In genomic region chrX:2219006-2219405, ce11 we compare ENCODE assay signal across 6 worm cellular contexts.
TF ChIP-seq lines count a peak whose summit lies in the region.

No protein-coding gene starts in this region.

TF ChIP-seq in whole organism, L1 larva, 84 proteins besides CTCF, POLR2A, EP300 and RAD21:
- peak; percentile 98 for TF ChIP-seq blmp-1 (tag; optimal IDR thresholded peaks at IDR 0.05; lab: Kevin White, UChicago)
- no peak for TF ChIP-seq egl-13 (tag; optimal IDR thresholded peaks at IDR 0.05; lab: Kevin White, UChicago)
TF ChIP-seq in whole organism, L1 larva: peak in this region for 1.

TF ChIP-seq in whole organism, L2 larva, 48 proteins besides CTCF, POLR2A, EP300 and RAD21:
- TF ChIP-seq ztf-11 (tag; optimal IDR thresholded peaks at IDR 0.05; lab: Kevin White, UChicago) (no peak), nhr-21 (tag; optimal IDR thresholded peaks at IDR 0.05; lab: Kevin White, UChicago) (peak; percentile 49), peb-1 (tag; optimal IDR thresholded peaks at IDR 0.05; lab: Kevin White, UChicago) (peak; percentile 89), lin-11 (tag; optimal IDR thresholded peaks at IDR 0.05; lab: Kevin White, UChicago) (no peak), blmp-1 (tag; optimal IDR thresholded peaks at IDR 0.05; lab: Kevin White, UChicago; ENCODE audit: insufficient read depth) (peak; percentile 82), elt-3 (tag; optimal IDR thresholded peaks at IDR 0.05; lab: Kevin White, UChicago) (no peak), nhr-129 (tag; optimal IDR thresholded peaks at IDR 0.05; lab: Kevin White, UChicago) (no peak)

TF ChIP-seq in whole organism, L3 larva, 47 proteins besides CTCF, POLR2A, EP300 and RAD21:
- TF ChIP-seq nhr-25 (tag; optimal IDR thresholded peaks at IDR 0.05; lab: Kevin White, UChicago) (no peak), elt-3 (tag; optimal IDR thresholded peaks at IDR 0.05; lab: Kevin White, UChicago) (peak in 1 of 3 experiments; percentile 9), nhr-23 (tag; optimal IDR thresholded peaks at IDR 0.05; lab: Kevin White, UChicago) (peak; percentile 78)

TF ChIP-seq in whole organism, L4 larva, 104 proteins besides CTCF, POLR2A, EP300 and RAD21:
- peak; percentile 68 for TF ChIP-seq duxl-1 (tag; optimal IDR thresholded peaks at IDR 0.05; lab: Kevin White, UChicago; ENCODE audit: poor library complexity)
- TF ChIP-seq hmg-1.1 (GFP tag; IDR thresholded peaks at IDR 0.05; lab: Robert Waterston, UW): no peak
- TF ChIP-seq hlh-11 (tag; optimal IDR thresholded peaks at IDR 0.05; lab: Kevin White, UChicago): peak; percentile 41
- no peak for TF ChIP-seq Y105C5A.15 (GFP tag; IDR thresholded peaks at IDR 0.05; lab: Robert Waterston, UW)
- no peak for TF ChIP-seq mdt-29 (GFP tag; IDR thresholded peaks at IDR 0.05; lab: Robert Waterston, UW)
- peak; percentile 40 for TF ChIP-seq nhr-28 (tag; optimal IDR thresholded peaks at IDR 0.05; lab: Kevin White, UChicago)
- TF ChIP-seq Y75B8A.6 (GFP tag; IDR thresholded peaks at IDR 0.05; lab: Robert Waterston, UW): no peak
- TF ChIP-seq lin-39 (tag; optimal IDR thresholded peaks at IDR 0.05; lab: Kevin White, UChicago): no peak
- no peak for TF ChIP-seq nhr-237 (tag; optimal IDR thresholded peaks at IDR 0.05; lab: Kevin White, UChicago)
- no peak for TF ChIP-seq mes-2 (tag; optimal IDR thresholded peaks at IDR 0.05; lab: Kevin White, UChicago; ENCODE audit: poor library complexity, severe bottlenecking)
- TF ChIP-seq spr-3 (GFP tag; optimal IDR thresholded peaks at IDR 0.05; lab: Kevin White, UChicago): no peak
- peak in 1 of 2 experiments; percentile 34 for TF ChIP-seq mdl-1 (tag; optimal IDR thresholded peaks at IDR 0.05; lab: Kevin White, UChicago)
- peak; percentile 14 for TF ChIP-seq mxl-3 (GFP tag; optimal IDR thresholded peaks at IDR 0.05; lab: Kevin White, UChicago)
- peak; percentile 6 for TF ChIP-seq hlh-30 (tag; optimal IDR thresholded peaks at IDR 0.05; lab: Kevin White, UChicago; ENCODE audit: insufficient read depth)
TF ChIP-seq in whole organism, L4 larva: peak in this region for 6.

TF ChIP-seq in whole organism, mixed stage, embryonic, 35 proteins besides CTCF, POLR2A, EP300 and RAD21:
- TF ChIP-seq lsy-2 (tag; optimal IDR thresholded peaks at IDR 0.05; lab: Kevin White, UChicago) (no peak), lin-32 (GFP tag; optimal IDR thresholded peaks at IDR 0.05; lab: Kevin White, UChicago) (peak; percentile 45), blmp-1 (tag; optimal IDR thresholded peaks at IDR 0.05; lab: Kevin White, UChicago) (peak; percentile 52)

TF ChIP-seq in whole organism, young adult, 124 proteins besides CTCF, POLR2A, EP300 and RAD21:
- no peak for TF ChIP-seq madf-6 (GFP tag; IDR thresholded peaks at IDR 0.05; lab: Robert Waterston, UW)
- no peak for TF ChIP-seq nfya-1 (tag; optimal IDR thresholded peaks at IDR 0.05; lab: Kevin White, UChicago; ENCODE audit: borderline replicate concordance, insufficient read depth)
- TF ChIP-seq egrh-3 (GFP tag; IDR thresholded peaks at IDR 0.05; lab: Robert Waterston, UW): no peak
- TF ChIP-seq aptf-3 (GFP tag; IDR thresholded peaks at IDR 0.05; lab: Robert Waterston, UW): no peak
- TF ChIP-seq B0261.1 (tag; optimal IDR thresholded peaks at IDR 0.05; lab: Kevin White, UChicago): no peak
- no peak for TF ChIP-seq cebp-1 (GFP tag; IDR thresholded peaks at IDR 0.05; lab: Robert Waterston, UW)
- peak; percentile 37 for TF ChIP-seq cebp-1 (tag; optimal IDR thresholded peaks at IDR 0.05; lab: Kevin White, UChicago)
- no peak for TF ChIP-seq nhr-80 (tag; optimal IDR thresholded peaks at IDR 0.05; lab: Kevin White, UChicago)
- no peak for TF ChIP-seq B0336.3 (GFP tag; IDR thresholded peaks at IDR 0.05; lab: Robert Waterston, UW)
- no peak for TF ChIP-seq nhr-90 (tag; optimal IDR thresholded peaks at IDR 0.05; lab: Kevin White, UChicago)
